Worm (Caenorhabditis elegans) whole organism, mixed stage, embryonic: ENCODE data around the gene nhr-104.

Experiments
- drap-1 ChIP-seq: fragments of 200-800 bp; sonication (Bioruptor generic); optimal IDR thresholded peaks from 3 replicates; lab custom pipeline; 2018; ENCODE audit warnings: mild to moderate bottlenecking, missing genetic modification characterization, missing compliant biosample characterization
- lin-13 ChIP-seq: fragments of 150-350 bp; optimal IDR thresholded peaks from 2 replicates; lab custom pipeline; 2014; ENCODE audit warnings: missing biosample characterization, missing genetic modification characterization
- mep-1 ChIP-seq: fragments of 150-350 bp; optimal IDR thresholded peaks from 2 replicates; lab custom pipeline; 2017; ENCODE audit warnings: missing biosample characterization, missing genetic modification reagents, missing genetic modification characterization, inconsistent platforms

DNA sequence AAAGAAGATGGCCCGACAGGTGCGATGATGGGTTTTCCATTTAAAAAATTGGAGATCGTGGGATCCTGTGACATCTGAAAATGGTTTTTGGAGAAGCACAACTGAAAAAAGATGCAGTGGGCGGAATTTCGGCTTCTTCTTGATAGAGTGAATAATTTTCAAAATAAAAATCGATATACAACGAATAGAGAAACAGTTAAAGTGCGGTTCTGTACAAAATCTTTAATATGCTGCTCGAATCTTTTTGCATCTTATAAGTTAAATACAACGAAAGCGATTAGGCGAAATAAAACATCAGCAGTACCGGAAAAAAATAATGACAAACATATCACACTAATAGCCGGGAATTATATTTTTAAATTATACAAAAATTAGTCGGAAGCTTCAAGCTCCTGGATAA, 18.7 kb upstream of the nhr-104 start, which contains the start of gene H06H21.11:
- no peak for TF ChIP-seq drap-1 (GFP tag; lab: Kevin White, UChicago)
- TF ChIP-seq lin-13: no peak
- TF ChIP-seq mep-1: no peak
